Worm (Caenorhabditis elegans) whole organism, L3 larva: ENCODE measurements around the gene wars-1.

Experiments
- aly-2 ChIP-seq: fragments of 150-350 bp; optimal IDR thresholded peaks from 2 replicates; lab custom pipeline; 2014; ENCODE audit warnings: missing biosample characterization, missing genetic modification characterization
- nfya-1 ChIP-seq: sonication (generic microtip); optimal IDR thresholded peaks from 2 replicates; lab custom pipeline; 2017; ENCODE audit warnings: missing genetic modification characterization, mild to moderate bottlenecking, missing compliant biosample characterization, antibody characterized with exemption, moderate library complexity; ENCODE audit not compliant: insufficient read depth
- nhr-237 ChIP-seq: fragments of 150-350 bp; optimal IDR thresholded peaks from 2 replicates; lab custom pipeline; 2014; ENCODE audit warnings: missing biosample characterization, missing genetic modification characterization

- TF ChIP-seq nhr-237 (tag; lab: Kevin White, UChicago), result no peak
- TF ChIP-seq nfya-1, result no peak
- no peak for TF ChIP-seq aly-2 (tag; lab: Kevin White, UChicago)
These were observed 16.6 kb downstream of the wars-1 start for ce11 chrV:18842468-18842867.
